Fruit fly (Drosophila melanogaster) whole organism: Measurements from ENCODE around the gene CG4017.

ENCODE experiments used
- CG8478 ChIP-seq: fragments of >200 bp; optimal IDR thresholded peaks from 2 replicates; lab custom pipeline; 2018; ENCODE audit warnings: inconsistent platforms
- psq ChIP-seq: fragments of >200 bp; optimal IDR thresholded peaks from 2 replicates; lab custom pipeline; 2017
- usp ChIP-seq: fragments of >200 bp; optimal IDR thresholded peaks from 2 replicates; lab custom pipeline; 2017; ENCODE audit warnings: missing biosample characterization, missing genetic modification characterization, mixed read lengths

dm6 chr2L:9770896-9771295 lies 4.0 kb downstream of the CG4017 start, which contains the start of gene ppk18:
- TF ChIP-seq CG8478 (lab: Kevin White, UChicago) (no peak), psq (no peak), usp (GFP tag; lab: Kevin White, UChicago) (no peak)
